Fruit fly (Drosophila melanogaster): Measurements from ENCODE around the gene CG13398.

- peak; percentile 65 for TF ChIP-seq peb (GFP tag; IDR thresholded peaks at IDR 0.05)
- TF ChIP-seq slp2 (GFP tag; optimal IDR thresholded peaks at IDR 0.05): peak; percentile 12
- TF ChIP-seq wek (GFP tag; optimal IDR thresholded peaks at IDR 0.05): peak; percentile 30
- peak; percentile 81 for TF ChIP-seq CG3281 (GFP tag; optimal IDR thresholded peaks at IDR 0.05)
- TF ChIP-seq CrebB (tag; optimal IDR thresholded peaks at IDR 0.05): peak; percentile 64
- peak; percentile 78 for TF ChIP-seq ind (GFP tag; optimal IDR thresholded peaks at IDR 0.05)
- peak; percentile 3 for TF ChIP-seq grn (GFP tag; optimal IDR thresholded peaks at IDR 0.05)
These were observed 52.6 kb downstream of the CG13398 start, which contains the start of gene CG7627 for dm6 chr2L:8362273-8362954.

All from whole organism, embryonic.